Fruit fly (Drosophila melanogaster) whole organism, pupa: ENCODE data around the gene CG32808.

Experiments
- CG10348 ChIP-seq: fragments of 200-800 bp; sonication (Bioruptor generic); IDR thresholded peaks from 2 replicates; pipeline ENCODE4 v1.3.6; 2022; ENCODE audit warnings: missing biosample characterization, missing genetic modification characterization
- CG13204 ChIP-seq: fragments of 200-800 bp; sonication (Bioruptor generic); optimal IDR thresholded peaks from 2 replicates; lab custom pipeline; 2018; ENCODE audit warnings: missing biosample characterization, mild to moderate bottlenecking, missing genetic modification characterization, moderate library complexity
- CG15710 ChIP-seq: fragments of 200-800 bp; sonication (Bioruptor generic); optimal IDR thresholded peaks from 2 replicates; lab custom pipeline; 2018; ENCODE audit warnings: missing biosample characterization, mild to moderate bottlenecking, missing genetic modification characterization, moderate library complexity
- CG32121 ChIP-seq: fragments of 200-800 bp; sonication (Bioruptor generic); IDR thresholded peaks from 2 replicates; pipeline ENCODE4 v1.3.6; 2022; ENCODE audit warnings: missing biosample characterization, missing genetic modification characterization
- CG9948 ChIP-seq: fragments of 200-800 bp; sonication (Bioruptor generic); optimal IDR thresholded peaks from 2 replicates; lab custom pipeline; 2018; ENCODE audit warnings: missing biosample characterization, mild to moderate bottlenecking, missing genetic modification characterization, moderate library complexity
- EcR ChIP-seq: fragments of 200-800 bp; sonication (Bioruptor generic); optimal IDR thresholded peaks from 3 replicates; lab custom pipeline; 2019; ENCODE audit warnings: missing biosample characterization, missing genetic modification characterization, mild to moderate bottlenecking, moderate library complexity, missing genetic modification reagents
- Pif1B ChIP-seq: fragments of 200-800 bp; sonication (Bioruptor generic); optimal IDR thresholded peaks from 3 replicates; lab custom pipeline; 2016; ENCODE audit warnings: missing biosample characterization, missing genetic modification characterization

dm6 chrX:1476436-1476835 is 6.8 kb upstream of the CG32808 start:
- TF ChIP-seq CG9948 (tag; lab: Kevin White, UChicago), result no peak
- TF ChIP-seq EcR, result no peak
- no peak for TF ChIP-seq CG13204 (GFP tag; lab: Kevin White, UChicago)
- no peak for TF ChIP-seq CG15710 (tag; lab: Kevin White, UChicago)
- TF ChIP-seq CG32121 (GFP tag; lab: Robert Waterston, UW), result no peak
- TF ChIP-seq Pif1B (GFP tag; lab: Kevin White, UChicago), result no peak
- no peak for TF ChIP-seq CG10348 (GFP tag; lab: Robert Waterston, UW)
